Worm (Caenorhabditis elegans) whole organism, L2 larva: ENCODE results near the gene F10E9.5.

Experiments used
- aly-2 ChIP-seq: fragments of 150-350 bp; optimal IDR thresholded peaks from 2 replicates; lab custom pipeline; 2014; ENCODE audit warnings: missing biosample characterization, missing genetic modification characterization
- ceh-82 ChIP-seq: fragments of 150-350 bp; optimal IDR thresholded peaks from 2 replicates; lab custom pipeline; 2014; ENCODE audit warnings: missing biosample characterization, missing genetic modification characterization
- lin-39 ChIP-seq: fragments of 150-350 bp; optimal IDR thresholded peaks from 2 replicates; lab custom pipeline; 2014; ENCODE audit warnings: missing biosample characterization, missing genetic modification reagents, missing genetic modification characterization
- nhr-23 ChIP-seq: fragments of 150-350 bp; optimal IDR thresholded peaks from 2 replicates; lab custom pipeline; 2014; ENCODE audit warnings: missing biosample characterization, missing genetic modification reagents, missing genetic modification characterization
- nhr-6 ChIP-seq: fragments of 150-350 bp; optimal IDR thresholded peaks from 2 replicates; lab custom pipeline; 2014; ENCODE audit warnings: missing biosample characterization, missing genetic modification characterization
- peb-1 ChIP-seq: fragments of 150-350 bp; optimal IDR thresholded peaks from 2 replicates; lab custom pipeline; 2014; ENCODE audit warnings: missing biosample characterization, missing genetic modification characterization
- snpc-4 ChIP-seq: fragments of 150-350 bp; optimal IDR thresholded peaks from 2 replicates; lab custom pipeline; 2014; ENCODE audit warnings: missing biosample characterization, missing genetic modification characterization
- unc-39 ChIP-seq: fragments of 150-350 bp; optimal IDR thresholded peaks from 2 replicates; lab custom pipeline; 2014; ENCODE audit warnings: missing biosample characterization, missing genetic modification characterization

DNA sequence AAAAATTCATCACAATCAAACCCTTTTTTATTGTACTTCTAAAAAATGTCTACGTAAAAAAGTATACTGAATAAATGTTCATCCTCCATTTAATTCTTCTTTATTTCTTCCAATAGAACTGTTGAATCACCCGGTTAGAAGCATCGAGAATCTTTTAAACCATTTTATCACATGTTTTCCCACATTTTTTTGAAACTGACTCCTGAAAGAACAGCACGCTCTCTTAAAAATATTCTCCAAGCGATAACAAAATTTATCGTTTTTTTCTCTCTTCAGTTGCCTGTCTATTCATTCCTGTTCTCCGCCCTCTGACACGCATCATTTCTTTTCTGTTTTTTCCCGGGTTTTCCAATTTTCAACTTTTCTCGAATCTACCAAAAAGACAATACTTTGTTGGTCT is 17.0 kb downstream of the F10E9.5 start, which contains the start of gene F10E9.12:
- TF ChIP-seq ceh-82 (tag; lab: Kevin White, UChicago), result no peak
- no peak for TF ChIP-seq nhr-6 (tag; lab: Kevin White, UChicago)
- TF ChIP-seq aly-2 (tag; lab: Kevin White, UChicago), result no peak
- TF ChIP-seq lin-39 (tag; lab: Kevin White, UChicago), result no peak
- TF ChIP-seq nhr-23 (tag; lab: Kevin White, UChicago), result no peak
- TF ChIP-seq unc-39 (tag; lab: Kevin White, UChicago), result no peak
- TF ChIP-seq snpc-4 (tag; lab: Kevin White, UChicago), result no peak
- TF ChIP-seq peb-1, result no peak
